Worm (Caenorhabditis elegans) whole organism, L4 larva: ENCODE data around the gene elo-6.

Source experiments
- F10B5.3 ChIP-seq: sonication (generic microtip); optimal IDR thresholded peaks from 2 replicates; lab custom pipeline; 2016; ENCODE audit warnings: mild to moderate bottlenecking, missing genetic modification characterization, missing compliant biosample characterization
- F26F4.8 ChIP-seq: fragments of 200-800 bp; sonication (Bioruptor generic); conservative IDR thresholded peaks from 2 replicates; pipeline ENCODE4 v1.3.6; 2022; ENCODE audit warnings: missing genetic modification characterization, missing compliant biosample characterization
- F37D6.2 ChIP-seq: sonication (generic microtip); optimal IDR thresholded peaks from 2 replicates; lab custom pipeline; 2016; ENCODE audit warnings: mild to moderate bottlenecking, missing genetic modification characterization, missing compliant biosample characterization
- Y48G9A.11 ChIP-seq: fragments of 200-800 bp; sonication (Bioruptor generic); IDR thresholded peaks from 2 replicates; pipeline ENCODE4 v1.3.6; 2022; ENCODE audit warnings: missing genetic modification reagents, missing genetic modification characterization, missing compliant biosample characterization
- aly-2 ChIP-seq: sonication (generic microtip); optimal IDR thresholded peaks from 2 replicates; lab custom pipeline; 2018; ENCODE audit warnings: missing biosample characterization, missing genetic modification characterization
- ceh-20 ChIP-seq: fragments of 200-800 bp; sonication (Bioruptor generic); IDR thresholded peaks from 2 replicates; pipeline ENCODE4 v1.3.6; 2022; ENCODE audit warnings: missing genetic modification reagents, missing genetic modification characterization, missing compliant biosample characterization
- ceh-28 ChIP-seq: fragments of 150-350 bp; optimal IDR thresholded peaks from 2 replicates; lab custom pipeline; 2014; ENCODE audit warnings: missing biosample characterization, missing genetic modification reagents, missing genetic modification characterization
- ceh-62 ChIP-seq: sonication (generic microtip); optimal IDR thresholded peaks from 2 replicates; lab custom pipeline; 2017; ENCODE audit warnings: missing biosample characterization, missing genetic modification characterization
- ces-1 ChIP-seq: fragments of 150-350 bp; sonication (generic microtip); optimal IDR thresholded peaks from 4 replicates; lab custom pipeline; 2014; ENCODE audit warnings: missing biosample characterization, missing genetic modification reagents, missing genetic modification characterization
- cey-2 ChIP-seq: sonication (generic microtip); optimal IDR thresholded peaks from 3 replicates; lab custom pipeline; 2017; ENCODE audit warnings: missing genetic modification characterization, mild to moderate bottlenecking, missing compliant biosample characterization, antibody characterized with exemption, borderline replicate concordance; ENCODE audit not compliant: insufficient read depth
- daf-16 ChIP-seq, 3 experiments: sonication (generic microtip); optimal IDR thresholded peaks; 2 replicates each; lab custom pipeline; 2016 to 2017; ENCODE audit warnings: missing genetic modification characterization in 3 of 3, missing genetic modification reagents in 3 of 3, mild to moderate bottlenecking in 2 of 3, missing compliant biosample characterization in 2 of 3, missing biosample characterization in 1 of 3, moderate library complexity in 1 of 3
- daf-8 ChIP-seq: fragments of 200-800 bp; sonication (Bioruptor generic); IDR thresholded peaks from 2 replicates; pipeline ENCODE4 v1.3.6; 2022; ENCODE audit warnings: missing genetic modification characterization, missing compliant biosample characterization
- egl-27 ChIP-seq: sonication (generic microtip); optimal IDR thresholded peaks from 3 replicates; lab custom pipeline; 2017; ENCODE audit warnings: missing biosample characterization, missing genetic modification reagents, missing genetic modification characterization
- hif-1 ChIP-seq, 2 experiments: sonication (generic microtip); optimal IDR thresholded peaks; 2 replicates each; lab custom pipeline; 2016 to 2017; ENCODE audit warnings: missing compliant biosample characterization in 2 of 2, missing genetic modification characterization in 2 of 2, missing genetic modification reagents in 2 of 2, missing genotype in 2 of 2, mild to moderate bottlenecking in 1 of 2
- hlh-11 ChIP-seq: fragments of 200-800 bp; sonication (Bioruptor generic); optimal IDR thresholded peaks from 2 replicates; lab custom pipeline; 2018; ENCODE audit warnings: mild to moderate bottlenecking, missing genetic modification characterization, missing compliant biosample characterization
- hmg-1.1 ChIP-seq: fragments of 200-800 bp; sonication (Bioruptor generic); IDR thresholded peaks from 2 replicates; pipeline ENCODE4 v1.3.6; 2022; ENCODE audit warnings: missing genetic modification reagents, missing genetic modification characterization, missing compliant biosample characterization
- lim-7 ChIP-seq: fragments of 200-800 bp; sonication (Bioruptor generic); IDR thresholded peaks from 2 replicates; pipeline ENCODE4 v1.3.6; 2022; ENCODE audit warnings: missing genetic modification characterization, missing compliant biosample characterization
- lin-15B ChIP-seq: fragments of 150-350 bp; sonication (generic microtip); optimal IDR thresholded peaks from 3 replicates; lab custom pipeline; 2014; ENCODE audit warnings: missing biosample characterization, missing genetic modification characterization
- madf-9 ChIP-seq: fragments of 200-800 bp; sonication (Bioruptor generic); conservative IDR thresholded peaks from 2 replicates; pipeline ENCODE4 v1.3.6; 2022; ENCODE audit warnings: missing genetic modification reagents, missing genetic modification characterization, missing compliant biosample characterization
- mdl-1 ChIP-seq, 2 experiments: fragments of 150-350 bp in 1 of 2; sonication (generic microtip) in 1 of 2; optimal IDR thresholded peaks; 2 replicates each; lab custom pipeline; 2014 to 2017; ENCODE audit warnings: missing biosample characterization in 2 of 2, missing genetic modification characterization in 2 of 2
- mdt-29 ChIP-seq: fragments of 200-800 bp; sonication (Bioruptor generic); IDR thresholded peaks from 2 replicates; pipeline ENCODE4 v1.3.6; 2022; ENCODE audit warnings: missing genetic modification reagents, missing genetic modification characterization, missing compliant biosample characterization
- mep-1 ChIP-seq: fragments of 150-350 bp; sonication (generic microtip); optimal IDR thresholded peaks from 3 replicates; lab custom pipeline; 2014; ENCODE audit warnings: missing biosample characterization, missing genetic modification characterization
- nhr-10 ChIP-seq: fragments of 150-350 bp; optimal IDR thresholded peaks from 2 replicates; lab custom pipeline; 2014; ENCODE audit warnings: missing biosample characterization, missing genetic modification characterization
- nhr-102 ChIP-seq: sonication (generic microtip); optimal IDR thresholded peaks from 2 replicates; lab custom pipeline; 2016; ENCODE audit warnings: mild to moderate bottlenecking, missing genetic modification characterization, moderate library complexity, missing compliant biosample characterization
- nhr-11 ChIP-seq: fragments of 150-350 bp; optimal IDR thresholded peaks from 2 replicates; lab custom pipeline; 2014; ENCODE audit warnings: missing biosample characterization, missing genetic modification characterization
- nhr-237 ChIP-seq: sonication (generic microtip); optimal IDR thresholded peaks from 2 replicates; lab custom pipeline; 2017; ENCODE audit warnings: missing biosample characterization, missing genetic modification characterization
- nhr-28 ChIP-seq: fragments of 150-350 bp; optimal IDR thresholded peaks from 2 replicates; lab custom pipeline; 2014; ENCODE audit warnings: missing biosample characterization, missing genetic modification characterization
- nhr-41 ChIP-seq: fragments of 200-800 bp; sonication (Bioruptor generic); IDR thresholded peaks from 2 replicates; pipeline ENCODE4 v1.3.6; 2022; ENCODE audit warnings: missing genetic modification reagents, missing genetic modification characterization, missing compliant biosample characterization
- nhr-42 ChIP-seq: fragments of 200-800 bp; sonication (Bioruptor generic); IDR thresholded peaks from 2 replicates; pipeline ENCODE4 v1.3.6; 2022; ENCODE audit warnings: missing genetic modification characterization, missing compliant biosample characterization
- nhr-6 ChIP-seq: fragments of 150-350 bp; optimal IDR thresholded peaks from 2 replicates; lab custom pipeline; 2014; ENCODE audit warnings: missing biosample characterization, missing genetic modification characterization
- nhr-76 ChIP-seq: fragments of 150-350 bp; optimal IDR thresholded peaks from 2 replicates; lab custom pipeline; 2014; ENCODE audit warnings: missing biosample characterization, missing genetic modification characterization
- nhr-77 ChIP-seq: fragments of 150-350 bp; optimal IDR thresholded peaks from 2 replicates; lab custom pipeline; 2014; ENCODE audit warnings: missing biosample characterization, missing genetic modification characterization
- pha-4 ChIP-seq, 2 experiments: fragments of 150-350 bp in 1 of 2; fragments of 200-800 bp in 1 of 2; sonication (Bioruptor generic) in 1 of 2; IDR thresholded peaks in 1 of 2; optimal IDR thresholded peaks in 1 of 2; 2 replicates each; pipeline versions ENCODE4 v1.3.6 to Lab custom; 2014 to 2022; ENCODE audit warnings: missing genetic modification characterization in 2 of 2, missing genetic modification reagents in 2 of 2, missing biosample characterization in 1 of 2, missing compliant biosample characterization in 1 of 2
- php-3 ChIP-seq: fragments of 200-800 bp; sonication (Bioruptor generic); IDR thresholded peaks from 2 replicates; pipeline ENCODE4 v1.3.6; 2022; ENCODE audit warnings: missing genetic modification reagents, missing genetic modification characterization, missing compliant biosample characterization
- saeg-2 ChIP-seq: fragments of 200-800 bp; sonication (Bioruptor generic); IDR thresholded peaks from 2 replicates; pipeline ENCODE4 v1.3.6; 2022; ENCODE audit warnings: missing genetic modification reagents, missing genetic modification characterization, missing compliant biosample characterization
- set-16 ChIP-seq: fragments of 200-800 bp; sonication (Bioruptor generic); IDR thresholded peaks from 2 replicates; pipeline ENCODE4 v1.3.6; 2022; ENCODE audit warnings: missing genetic modification reagents, missing genetic modification characterization, missing compliant biosample characterization
- snpc-4 ChIP-seq: fragments of 150-350 bp; optimal IDR thresholded peaks from 2 replicates; lab custom pipeline; 2014; ENCODE audit warnings: missing biosample characterization, missing genetic modification characterization
- spr-1 ChIP-seq: sonication (generic microtip); optimal IDR thresholded peaks from 2 replicates; lab custom pipeline; 2016; ENCODE audit warnings: mild to moderate bottlenecking, missing genetic modification characterization, missing compliant biosample characterization
- tra-1 ChIP-seq: fragments of 200-800 bp; sonication (Bioruptor generic); IDR thresholded peaks from 2 replicates; pipeline ENCODE4 v1.3.6; 2022; ENCODE audit warnings: missing genetic modification reagents, missing genetic modification characterization, missing compliant biosample characterization
- unc-62 ChIP-seq, 3 experiments: fragments of 150-350 bp in 1 of 3; sonication (generic microtip); optimal IDR thresholded peaks in 2 of 3; peaks in 1 of 3; 1 replicate in 1 of 3; 2 replicates in 2 of 3; lab custom pipeline; 2014 to 2017; ENCODE audit warnings: missing biosample characterization in 3 of 3, missing genetic modification characterization in 3 of 3, missing genetic modification reagents in 3 of 3, missing genotype in 1 of 3
- zag-1 ChIP-seq: fragments of 150-350 bp; optimal IDR thresholded peaks from 2 replicates; lab custom pipeline; 2014; ENCODE audit warnings: missing biosample characterization, missing genetic modification characterization
- zfp-3 ChIP-seq: fragments of 200-800 bp; sonication (Bioruptor generic); conservative IDR thresholded peaks from 2 replicates; pipeline ENCODE4 v1.3.6; 2022; ENCODE audit warnings: missing genetic modification reagents, missing genetic modification characterization, missing compliant biosample characterization
- zip-11 ChIP-seq: fragments of 200-800 bp; sonication (Bioruptor generic); IDR thresholded peaks from 2 replicates; pipeline ENCODE4 v1.3.6; 2022; ENCODE audit warnings: missing genetic modification characterization, missing compliant biosample characterization
- zip-2 ChIP-seq: fragments of 150-350 bp; optimal IDR thresholded peaks from 2 replicates; lab custom pipeline; 2014; ENCODE audit warnings: missing biosample characterization, missing genetic modification characterization

Gene elo-6

ce11 chrIV:5400609-5401008, 12.2 kb upstream of the elo-6 start, which contains the start of gene ZK616.1:
TSS of gene ZK616.1 (plus strand) at chrIV:5400909.
- TF ChIP-seq ceh-20 (GFP tag; lab: Robert Waterston, UW), result no peak
- no peak for TF ChIP-seq lim-7 (GFP tag; lab: Robert Waterston, UW)
- TF ChIP-seq zip-11 (GFP tag; lab: Robert Waterston, UW), result no peak
- peak in 1 of 2 experiments; percentile 16 for TF ChIP-seq unc-62 (GFP tag; optimal IDR thresholded peaks at IDR 0.05 in 1 of 2; lab: Kevin White, UChicago)
- no peak for TF ChIP-seq unc-62 (tag; optimal IDR thresholded peaks at IDR 0.05; lab: Kevin White, UChicago)
- no peak for TF ChIP-seq tra-1 (GFP tag; lab: Robert Waterston, UW)

- TF ChIP-seq snpc-4 (tag; lab: Kevin White, UChicago) (no peak), unc-62 (GFP tag; optimal IDR thresholded peaks at IDR 0.05 in 1 of 2; lab: Kevin White, UChicago) (no peak), unc-62 (tag; optimal IDR thresholded peaks at IDR 0.05; lab: Kevin White, UChicago) (no peak), lin-15B (tag; lab: Kevin White, UChicago) (no peak), cey-2 (tag; lab: Kevin White, UChicago) (no peak), Y48G9A.11 (GFP tag; lab: Robert Waterston, UW) (no peak), ceh-62 (tag; lab: Kevin White, UChicago) (no peak), nhr-42 (no peak), mdt-29 (GFP tag; lab: Robert Waterston, UW) (no peak), nhr-41 (GFP tag; lab: Robert Waterston, UW) (no peak), nhr-77 (tag; lab: Kevin White, UChicago) (no peak), zfp-3 (GFP tag; lab: Robert Waterston, UW) (no peak), set-16 (GFP tag; lab: Robert Waterston, UW) (no peak), madf-9 (GFP tag; lab: Robert Waterston, UW) (no peak), spr-1 (no peak), F26F4.8 (GFP tag; lab: Robert Waterston, UW) (no peak), nhr-28 (tag; lab: Kevin White, UChicago) (no peak), mdl-1 (tag; optimal IDR thresholded peaks at IDR 0.05; lab: Kevin White, UChicago) (no peak), php-3 (no peak), egl-27 (tag; lab: Kevin White, UChicago) (no peak), daf-8 (GFP tag; lab: Robert Waterston, UW) (no peak)
These were observed 9.2 kb upstream of the elo-6 start, which contains the start of gene ZK616.2 for ce11 chrIV:5397539-5397938. TSS of gene ZK616.2 (plus strand) at chrIV:5397839.

- TF ChIP-seq nhr-76 (tag; lab: Kevin White, UChicago), result no peak
- TF ChIP-seq hif-1 (tag; optimal IDR thresholded peaks at IDR 0.05; lab: Kevin White, UChicago), result no peak
- no peak for TF ChIP-seq saeg-2 (GFP tag; lab: Robert Waterston, UW)
- no peak for TF ChIP-seq F37D6.2 (tag; lab: Kevin White, UChicago)
- no peak for TF ChIP-seq ces-1 (GFP tag; lab: Kevin White, UChicago)
- no peak for TF ChIP-seq pha-4 (GFP tag; IDR thresholded peaks at IDR 0.05; lab: Robert Waterston, UW)
- no peak for TF ChIP-seq pha-4 (tag; optimal IDR thresholded peaks at IDR 0.05; lab: Kevin White, UChicago)
- no peak for TF ChIP-seq zip-2
- TF ChIP-seq nhr-237, result no peak
- no peak for TF ChIP-seq zfp-3 (GFP tag; lab: Robert Waterston, UW)
- TF ChIP-seq, all 104 proteins: peak for 0
These were observed 8.4 kb upstream of the elo-6 start, which contains the start of gene ZK616.3 for ce11 chrIV:5396769-5397168. TSS of gene ZK616.3 (plus strand) at chrIV:5397069.

ce11 chrIV:5394687-5395086, 6.3 kb upstream of the elo-6 start, which contains the start of the genes perm-3 and swsn-6:
TSS of gene perm-3 (minus strand) at chrIV:5394804.
TSS of gene swsn-6 (plus strand) at chrIV:5395033.
- TF ChIP-seq ceh-28 (tag; lab: Kevin White, UChicago) (peak; percentile 44), nhr-10 (tag; lab: Kevin White, UChicago) (no peak), nhr-11 (tag; lab: Kevin White, UChicago) (peak; percentile 19), pha-4 (GFP tag; IDR thresholded peaks at IDR 0.05; lab: Robert Waterston, UW) (peak; percentile 50; the same call in 1 of the 2 replicates), pha-4 (tag; optimal IDR thresholded peaks at IDR 0.05; lab: Kevin White, UChicago) (peak; percentile 50), nhr-42 (no peak), zag-1 (tag; lab: Kevin White, UChicago) (no peak), F10B5.3 (tag; lab: Kevin White, UChicago) (peak; percentile 47), daf-16 (GFP tag; optimal IDR thresholded peaks at IDR 0.05; lab: Kevin White, UChicago) (peak in 1 of 2 experiments; percentile 27), daf-16 (tag; optimal IDR thresholded peaks at IDR 0.05; lab: Kevin White, UChicago) (peak; percentile 44), spr-1 (peak; percentile 35), aly-2 (tag; lab: Kevin White, UChicago) (no peak), hmg-1.1 (peak; percentile 68), nhr-102 (tag; lab: Kevin White, UChicago) (peak; percentile 76), nhr-6 (tag; lab: Kevin White, UChicago) (peak; percentile 37), madf-9 (GFP tag; lab: Robert Waterston, UW) (0 out of 2 replicates have a peak, but pooled peaks have one; percentile 36), mep-1 (tag; lab: Kevin White, UChicago) (peak; percentile 78), hlh-11 (tag; lab: Kevin White, UChicago) (peak; percentile 63), cey-2 (tag; lab: Kevin White, UChicago) (no peak)
